Worm (Caenorhabditis elegans) whole organism, L2 larva: ENCODE data around the gene F44E2.4.

Source experiments
- C34F6.9 ChIP-seq: fragments of 150-350 bp; optimal IDR thresholded peaks from 2 replicates; lab custom pipeline; 2014; ENCODE audit warnings: missing biosample characterization, missing genetic modification characterization
- F13H6.1 ChIP-seq: sonication (generic microtip); optimal IDR thresholded peaks from 2 replicates; lab custom pipeline; 2016; ENCODE audit warnings: missing genetic modification characterization, missing compliant biosample characterization
- R02D3.7 ChIP-seq: fragments of 150-350 bp; optimal IDR thresholded peaks from 2 replicates; lab custom pipeline; 2014; ENCODE audit warnings: missing biosample characterization, missing genetic modification characterization
- Y55F3AM.14 ChIP-seq: fragments of 200-800 bp; sonication (Bioruptor generic); optimal IDR thresholded peaks from 2 replicates; lab custom pipeline; 2018; ENCODE audit warnings: mild to moderate bottlenecking, missing genetic modification characterization, missing compliant biosample characterization
- ZK546.5 ChIP-seq: sonication (generic microtip); optimal IDR thresholded peaks from 2 replicates; lab custom pipeline; 2017; ENCODE audit warnings: missing biosample characterization, missing genetic modification characterization
- alr-1 ChIP-seq: fragments of 150-350 bp; optimal IDR thresholded peaks from 2 replicates; lab custom pipeline; 2014; ENCODE audit warnings: missing biosample characterization, missing genetic modification characterization
- aly-2 ChIP-seq: fragments of 150-350 bp; optimal IDR thresholded peaks from 2 replicates; lab custom pipeline; 2014; ENCODE audit warnings: missing biosample characterization, missing genetic modification characterization
- ama-1 ChIP-seq: fragments of 150-350 bp; optimal IDR thresholded peaks from 2 replicates; lab custom pipeline; 2018; ENCODE audit warnings: inconsistent platforms
- blmp-1 ChIP-seq: sonication (generic microtip); optimal IDR thresholded peaks from 2 replicates; lab custom pipeline; 2017; ENCODE audit warnings: missing genetic modification characterization, mild to moderate bottlenecking, missing compliant biosample characterization, antibody characterized with exemption, moderate library complexity; ENCODE audit not compliant: insufficient read depth
- ceh-16 ChIP-seq: fragments of 150-350 bp; optimal IDR thresholded peaks from 2 replicates; lab custom pipeline; 2014; ENCODE audit warnings: missing biosample characterization, missing genetic modification characterization
- ceh-82 ChIP-seq: fragments of 150-350 bp; optimal IDR thresholded peaks from 2 replicates; lab custom pipeline; 2014; ENCODE audit warnings: missing biosample characterization, missing genetic modification characterization
- crh-2 ChIP-seq: sonication (generic microtip); optimal IDR thresholded peaks from 2 replicates; lab custom pipeline; 2017; ENCODE audit warnings: missing biosample characterization, missing genetic modification characterization
- dmd-4 ChIP-seq: sonication (generic microtip); optimal IDR thresholded peaks from 2 replicates; lab custom pipeline; 2017; ENCODE audit warnings: missing biosample characterization, missing genetic modification characterization
- egl-27 ChIP-seq: sonication (generic microtip); optimal IDR thresholded peaks from 3 replicates; lab custom pipeline; 2017; ENCODE audit warnings: missing biosample characterization, missing genetic modification reagents, missing genetic modification characterization
- elt-1 ChIP-seq: fragments of 150-350 bp; optimal IDR thresholded peaks from 2 replicates; lab custom pipeline; 2014; ENCODE audit warnings: missing biosample characterization, missing genetic modification characterization
- elt-3 ChIP-seq: sonication (generic microtip); optimal IDR thresholded peaks from 2 replicates; lab custom pipeline; 2017; ENCODE audit warnings: missing biosample characterization, missing genetic modification characterization
- fos-1 ChIP-seq: fragments of 150-350 bp; optimal IDR thresholded peaks from 2 replicates; lab custom pipeline; 2014; ENCODE audit warnings: missing biosample characterization, missing genetic modification characterization
- gmeb-1 ChIP-seq: fragments of 150-350 bp; optimal IDR thresholded peaks from 2 replicates; lab custom pipeline; 2014; ENCODE audit warnings: missing biosample characterization, missing genetic modification characterization
- lin-11 ChIP-seq: fragments of 150-350 bp; sonication (generic microtip); optimal IDR thresholded peaks from 2 replicates; lab custom pipeline; 2014; ENCODE audit warnings: missing biosample characterization, missing genetic modification characterization, inconsistent platforms, mixed read lengths
- lin-13 ChIP-seq: fragments of 150-350 bp; optimal IDR thresholded peaks from 2 replicates; lab custom pipeline; 2014; ENCODE audit warnings: missing biosample characterization, missing genetic modification reagents, missing genetic modification characterization
- lin-39 ChIP-seq: fragments of 150-350 bp; optimal IDR thresholded peaks from 2 replicates; lab custom pipeline; 2014; ENCODE audit warnings: missing biosample characterization, missing genetic modification reagents, missing genetic modification characterization
- lsy-2 ChIP-seq, 2 experiments: fragments of 150-350 bp in 1 of 2; sonication (generic microtip) in 1 of 2; optimal IDR thresholded peaks; 2 replicates each; lab custom pipeline; 2014 to 2017; ENCODE audit warnings: missing biosample characterization in 2 of 2, missing genetic modification characterization in 2 of 2
- mab-5 ChIP-seq: fragments of 150-350 bp; optimal IDR thresholded peaks from 2 replicates; lab custom pipeline; 2014; ENCODE audit warnings: missing biosample characterization, missing genetic modification characterization
- mbf-1 ChIP-seq: sonication (generic microtip); optimal IDR thresholded peaks from 2 replicates; lab custom pipeline; 2017; ENCODE audit warnings: missing biosample characterization, missing genetic modification characterization
- mdl-1 ChIP-seq, 2 experiments: fragments of 150-350 bp in 1 of 2; sonication (generic microtip) in 1 of 2; optimal IDR thresholded peaks; 2 replicates each; lab custom pipeline; 2017; ENCODE audit warnings: missing biosample characterization in 2 of 2, missing genetic modification characterization in 2 of 2
- nhr-10 ChIP-seq: sonication (generic microtip); optimal IDR thresholded peaks from 2 replicates; lab custom pipeline; 2017; ENCODE audit warnings: missing biosample characterization, missing genetic modification characterization
- nhr-11 ChIP-seq: fragments of 150-350 bp; optimal IDR thresholded peaks from 2 replicates; lab custom pipeline; 2014; ENCODE audit warnings: missing biosample characterization, missing genetic modification characterization
- nhr-12 ChIP-seq: fragments of 150-350 bp; optimal IDR thresholded peaks from 2 replicates; lab custom pipeline; 2014; ENCODE audit warnings: missing biosample characterization, missing genetic modification characterization
- nhr-129 ChIP-seq: fragments of 150-350 bp; optimal IDR thresholded peaks from 2 replicates; lab custom pipeline; 2014; ENCODE audit warnings: missing biosample characterization, missing genetic modification characterization
- nhr-21 ChIP-seq: fragments of 150-350 bp; optimal IDR thresholded peaks from 2 replicates; lab custom pipeline; 2014; ENCODE audit warnings: missing biosample characterization, missing genetic modification characterization
- nhr-23 ChIP-seq: fragments of 150-350 bp; optimal IDR thresholded peaks from 2 replicates; lab custom pipeline; 2014; ENCODE audit warnings: missing biosample characterization, missing genetic modification reagents, missing genetic modification characterization
- nhr-237 ChIP-seq: fragments of 150-350 bp; optimal IDR thresholded peaks from 2 replicates; lab custom pipeline; 2014; ENCODE audit warnings: missing biosample characterization, missing genetic modification characterization
- nhr-25 ChIP-seq: fragments of 150-350 bp; sonication (generic microtip); optimal IDR thresholded peaks from 3 replicates; lab custom pipeline; 2014; ENCODE audit warnings: missing biosample characterization, missing genetic modification characterization
- nhr-6 ChIP-seq: fragments of 150-350 bp; optimal IDR thresholded peaks from 2 replicates; lab custom pipeline; 2014; ENCODE audit warnings: missing biosample characterization, missing genetic modification characterization
- nhr-77 ChIP-seq: fragments of 150-350 bp; optimal IDR thresholded peaks from 2 replicates; lab custom pipeline; 2014; ENCODE audit warnings: missing biosample characterization, missing genetic modification characterization
- peb-1 ChIP-seq: fragments of 150-350 bp; optimal IDR thresholded peaks from 2 replicates; lab custom pipeline; 2014; ENCODE audit warnings: missing biosample characterization, missing genetic modification characterization
- sem-4 ChIP-seq: fragments of 150-350 bp; optimal IDR thresholded peaks from 2 replicates; lab custom pipeline; 2014; ENCODE audit warnings: missing biosample characterization, missing genetic modification reagents, missing genetic modification characterization
- skn-1 ChIP-seq: sonication (generic microtip); optimal IDR thresholded peaks from 2 replicates; lab custom pipeline; 2017; ENCODE audit warnings: missing biosample characterization, missing genetic modification characterization
- sma-3 ChIP-seq: sonication (generic microtip); optimal IDR thresholded peaks from 2 replicates; lab custom pipeline; 2016; ENCODE audit warnings: missing genetic modification reagents, missing genetic modification characterization, missing compliant biosample characterization
- sma-9 ChIP-seq, 2 experiments: fragments of 150-350 bp in 1 of 2; sonication (generic microtip) in 1 of 2; optimal IDR thresholded peaks; 2 replicates each; lab custom pipeline; 2014 to 2016; ENCODE audit warnings: missing genetic modification characterization in 2 of 2, mild to moderate bottlenecking in 1 of 2, missing biosample characterization in 1 of 2, missing compliant biosample characterization in 1 of 2, missing genetic modification reagents in 1 of 2, moderate library complexity in 1 of 2
- snpc-4 ChIP-seq: fragments of 150-350 bp; optimal IDR thresholded peaks from 2 replicates; lab custom pipeline; 2014; ENCODE audit warnings: missing biosample characterization, missing genetic modification characterization
- unc-39 ChIP-seq: fragments of 150-350 bp; optimal IDR thresholded peaks from 2 replicates; lab custom pipeline; 2014; ENCODE audit warnings: missing biosample characterization, missing genetic modification characterization
- unc-55 ChIP-seq: fragments of 150-350 bp; sonication (generic microtip); optimal IDR thresholded peaks from 3 replicates; lab custom pipeline; 2014; ENCODE audit warnings: missing biosample characterization, missing genetic modification reagents, missing genetic modification characterization
- unc-62 ChIP-seq: fragments of 150-350 bp; optimal IDR thresholded peaks from 2 replicates; lab custom pipeline; 2014; ENCODE audit warnings: missing biosample characterization, missing genetic modification reagents, missing genetic modification characterization
- zag-1 ChIP-seq: fragments of 150-350 bp; optimal IDR thresholded peaks from 2 replicates; lab custom pipeline; 2014; ENCODE audit warnings: missing biosample characterization, missing genetic modification characterization
- ztf-1 ChIP-seq: fragments of 200-800 bp; sonication (Bioruptor generic); conservative IDR thresholded peaks from 2 replicates; pipeline ENCODE4 v1.3.6; 2022; ENCODE audit warnings: missing genetic modification characterization, missing compliant biosample characterization
- ztf-11 ChIP-seq: sonication (generic microtip); optimal IDR thresholded peaks from 2 replicates; lab custom pipeline; 2017; ENCODE audit warnings: missing biosample characterization, missing genetic modification characterization
- ztf-4 ChIP-seq: fragments of 150-350 bp; optimal IDR thresholded peaks from 2 replicates; lab custom pipeline; 2014; ENCODE audit warnings: missing biosample characterization, missing genetic modification characterization

F44E2.4 gene

ce11 chrIII:8805815-8806214, 32.4 kb downstream of the F44E2.4 start:
- TF ChIP-seq dmd-4 (tag; lab: Kevin White, UChicago) (no peak), nhr-6 (no peak), zag-1 (tag; lab: Kevin White, UChicago) (no peak)
- TF ChIP-seq, all 48 proteins: peak for 0

- peak; percentile 98 for TF ChIP-seq sma-9 (GFP tag; optimal IDR thresholded peaks at IDR 0.05; lab: Kevin White, UChicago)
- peak; percentile 85 for TF ChIP-seq sma-9 (tag; optimal IDR thresholded peaks at IDR 0.05; lab: Kevin White, UChicago)
- peak; percentile 83 for TF ChIP-seq lin-13 (GFP tag; lab: Kevin White, UChicago)
- TF ChIP-seq ceh-16 (tag; lab: Kevin White, UChicago), result peak; percentile 90
- TF ChIP-seq nhr-77 (tag; lab: Kevin White, UChicago), result peak; percentile 83
- peak; percentile 97 for TF ChIP-seq unc-55 (GFP tag; lab: Kevin White, UChicago)
- TF ChIP-seq ztf-4, result peak; percentile 96
- peak; percentile 100 for TF ChIP-seq F13H6.1 (tag; lab: Kevin White, UChicago)
- TF ChIP-seq ZK546.5, result peak; percentile 45
- TF ChIP-seq mab-5, result peak; percentile 38
- peak; percentile 99 for TF ChIP-seq crh-2 (tag; lab: Kevin White, UChicago)
- TF ChIP-seq blmp-1 (tag; lab: Kevin White, UChicago), result peak; percentile 57
- peak; percentile 87 to 95 for TF ChIP-seq mdl-1 (tag; optimal IDR thresholded peaks at IDR 0.05; lab: Kevin White, UChicago)
- peak; percentile 95 for TF ChIP-seq nhr-21 (tag; lab: Kevin White, UChicago)
- peak; percentile 97 for TF ChIP-seq nhr-6
- TF ChIP-seq unc-62 (GFP tag; lab: Kevin White, UChicago), result peak; percentile 86
- peak; percentile 92 for TF ChIP-seq lin-11 (tag; lab: Kevin White, UChicago)
- TF ChIP-seq fos-1 (tag; lab: Kevin White, UChicago), result peak; percentile 95
- peak; percentile 99 for TF ChIP-seq C34F6.9 (tag; lab: Kevin White, UChicago)
- TF ChIP-seq ztf-1, result no peak
- no peak for TF ChIP-seq peb-1 (tag; lab: Kevin White, UChicago)
- TF ChIP-seq nhr-12 (tag; lab: Kevin White, UChicago), result no peak
- TF ChIP-seq nhr-11 (tag; lab: Kevin White, UChicago), result no peak
- peak; percentile 92 for TF ChIP-seq lin-39 (tag; lab: Kevin White, UChicago)
- TF ChIP-seq dmd-4 (tag; lab: Kevin White, UChicago), result no peak
- peak; percentile 85 for TF ChIP-seq snpc-4 (tag; lab: Kevin White, UChicago)
- no peak for TF ChIP-seq nhr-10 (tag; lab: Kevin White, UChicago)
- TF ChIP-seq gmeb-1, result peak; percentile 81
- peak; percentile 96 for TF ChIP-seq sma-3 (GFP tag; lab: Kevin White, UChicago)
- TF ChIP-seq sem-4 (tag; lab: Kevin White, UChicago), result peak; percentile 96
- peak; percentile 92 for TF ChIP-seq Y55F3AM.14 (GFP tag; lab: Kevin White, UChicago)
- peak; percentile 99 for TF ChIP-seq alr-1 (tag; lab: Kevin White, UChicago)
- no peak for TF ChIP-seq R02D3.7
- TF ChIP-seq nhr-237 (tag; lab: Kevin White, UChicago), result peak; percentile 80
- TF ChIP-seq elt-1 (tag; lab: Kevin White, UChicago), result no peak
- no peak for TF ChIP-seq elt-3 (tag; lab: Kevin White, UChicago)
- TF ChIP-seq ama-1 (lab: Kevin White, UChicago), result peak; percentile 76
- TF ChIP-seq ztf-11 (tag; lab: Kevin White, UChicago), result peak; percentile 42
- TF ChIP-seq zag-1 (tag; lab: Kevin White, UChicago), result peak; percentile 93
- no peak for TF ChIP-seq aly-2 (tag; lab: Kevin White, UChicago)
- peak; percentile 99 for TF ChIP-seq nhr-129 (tag; lab: Kevin White, UChicago)
- TF ChIP-seq nhr-23 (tag; lab: Kevin White, UChicago), result no peak
- TF ChIP-seq nhr-25 (tag; lab: Kevin White, UChicago), result peak; percentile 98
- TF ChIP-seq skn-1 (tag; lab: Kevin White, UChicago), result no peak
- peak; percentile 77 to 95 for TF ChIP-seq lsy-2 (tag; optimal IDR thresholded peaks at IDR 0.05; lab: Kevin White, UChicago)
- no peak for TF ChIP-seq mbf-1 (tag; lab: Kevin White, UChicago)
- TF ChIP-seq egl-27 (tag; lab: Kevin White, UChicago), result peak; percentile 99
- peak; percentile 71 for TF ChIP-seq ceh-82 (tag; lab: Kevin White, UChicago)
- no peak for TF ChIP-seq unc-39 (tag; lab: Kevin White, UChicago)
These were observed 36.1 kb downstream of the F44E2.4 start for ce11 chrIII:8801864-8802818.
